Fruit fly (Drosophila melanogaster): ENCODE results near the gene pie.
A peak's percentile ranks its signal among the peaks of the same experiment; 100 is the strongest.

Gene pie

DNA sequence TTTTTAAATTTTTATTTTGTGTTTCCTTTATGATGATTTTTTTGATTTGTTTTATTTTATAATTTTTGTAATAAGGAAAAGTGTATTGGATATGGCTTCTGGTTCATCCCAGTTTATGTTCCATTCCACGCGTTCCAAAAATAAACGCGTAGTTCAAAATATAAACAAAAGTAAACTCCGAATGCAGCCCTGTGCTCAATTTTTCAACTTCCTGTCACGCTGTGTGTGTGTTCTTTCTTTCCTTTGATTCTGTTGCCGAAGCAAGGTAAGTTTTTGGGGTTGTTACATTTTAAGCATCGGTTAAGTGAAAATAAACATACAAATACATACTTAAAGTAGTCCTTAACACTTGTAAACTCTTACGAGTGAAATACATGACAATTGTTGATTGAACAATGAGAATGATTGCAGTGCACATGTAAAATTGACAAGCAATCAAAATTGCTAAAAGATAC, 14.4 kb downstream of the pie start, which contains the start of the genes Ip259 and RpS27A (continued):
- TF ChIP-seq CG6689 (GFP tag; IDR thresholded peaks at IDR 0.05): peak; percentile 59
- peak in 1 of 2 experiments; percentile 38 for TF ChIP-seq Hr51 (GFP tag; optimal IDR thresholded peaks at IDR 0.05)
- peak; percentile 43 for TF ChIP-seq disco-r (GFP tag; optimal IDR thresholded peaks at IDR 0.05)
- TF ChIP-seq CG11093 (GFP tag; IDR thresholded peaks at IDR 0.05): no peak
- peak; percentile 87 for TF ChIP-seq vvl (GFP tag; IDR thresholded peaks at IDR 0.05)
- no peak for TF ChIP-seq CG16813 (GFP tag; IDR thresholded peaks at IDR 0.05; ENCODE audit: partially characterized antibody)
- TF ChIP-seq CG4404 (GFP tag; IDR thresholded peaks at IDR 0.05): no peak
- TF ChIP-seq Sin3A (optimal IDR thresholded peaks at IDR 0.05): no peak
- TF ChIP-seq chn (GFP tag; optimal IDR thresholded peaks at IDR 0.05): peak; percentile 37
- peak; percentile 96 for TF ChIP-seq CG17802 (tag; optimal IDR thresholded peaks at IDR 0.05)
- peak; percentile 98 for TF ChIP-seq CG1024 (GFP tag; IDR thresholded peaks at IDR 0.05)
- TF ChIP-seq CG12219 (GFP tag; optimal IDR thresholded peaks at IDR 0.05): peak; percentile 56
- TF ChIP-seq CG6791 (GFP tag; IDR thresholded peaks at IDR 0.05; ENCODE audit: partially characterized antibody): no peak
- TF ChIP-seq CG10147 (GFP tag; optimal IDR thresholded peaks at IDR 0.05): peak; percentile 66
- no peak for TF ChIP-seq CG14965 (GFP tag; optimal IDR thresholded peaks at IDR 0.05; ENCODE audit: borderline replicate concordance)
- TF ChIP-seq odd (GFP tag; optimal IDR thresholded peaks at IDR 0.05): peak; percentile 65
- TF ChIP-seq ATbp (GFP tag; optimal IDR thresholded peaks at IDR 0.05): no peak
- TF ChIP-seq CG2120 (GFP tag; optimal IDR thresholded peaks at IDR 0.05): peak; percentile 56
- peak; percentile 50 for TF ChIP-seq pho (GFP tag; optimal IDR thresholded peaks at IDR 0.05)
- TF ChIP-seq CG6254 (GFP tag; optimal IDR thresholded peaks at IDR 0.05): peak; percentile 18
- TF ChIP-seq CG18262 (tag; optimal IDR thresholded peaks at IDR 0.05): peak; percentile 54
- TF ChIP-seq CG12769 (tag; optimal IDR thresholded peaks at IDR 0.05): no peak
- TF ChIP-seq Eip74EF (GFP tag; optimal IDR thresholded peaks at IDR 0.05): peak in 1 of 2 experiments; percentile 64
- peak; percentile 21 for TF ChIP-seq salm (tag; optimal IDR thresholded peaks at IDR 0.05)
- peak; percentile 61 for TF ChIP-seq croc (GFP tag; conservative IDR thresholded peaks at IDR 0.05)
- peak; percentile 56 for TF ChIP-seq CG30403 (GFP tag; optimal IDR thresholded peaks at IDR 0.05)
- TF ChIP-seq exex (tag; optimal IDR thresholded peaks at IDR 0.05): no peak
- peak; percentile 87 for TF ChIP-seq CG17328 (GFP tag; IDR thresholded peaks at IDR 0.05)
- peak; percentile 79 for TF ChIP-seq CG4707 (GFP tag; optimal IDR thresholded peaks at IDR 0.05)
- no peak for TF ChIP-seq CG15269 (tag; optimal IDR thresholded peaks at IDR 0.05)
- TF ChIP-seq p53 (GFP tag; optimal IDR thresholded peaks at IDR 0.05): peak; percentile 62
- no peak; the same call in 1 of the 2 replicates for TF ChIP-seq peb (GFP tag; IDR thresholded peaks at IDR 0.05)
- TF ChIP-seq jigr1 (GFP tag; IDR thresholded peaks at IDR 0.05): no peak
- peak; percentile 80 for TF ChIP-seq CG10209 (GFP tag; optimal IDR thresholded peaks at IDR 0.05)
- TF ChIP-seq eyg (GFP tag; optimal IDR thresholded peaks at IDR 0.05): peak; percentile 41
- no peak for TF ChIP-seq ftz-f1 (GFP tag; optimal IDR thresholded peaks at IDR 0.05)
- peak; percentile 81 for TF ChIP-seq CG3281 (GFP tag; optimal IDR thresholded peaks at IDR 0.05)
- TF ChIP-seq H15 (GFP tag; IDR thresholded peaks at IDR 0.05): peak; percentile 71
- TF ChIP-seq dmrt11E (tag; optimal IDR thresholded peaks at IDR 0.05): peak; percentile 71
- TF ChIP-seq Dek (tag; optimal IDR thresholded peaks at IDR 0.05): no peak
- peak; percentile 29 for TF ChIP-seq CG9797 (GFP tag; optimal IDR thresholded peaks at IDR 0.05)
- peak; percentile 69 for TF ChIP-seq CG15011 (GFP tag; optimal IDR thresholded peaks at IDR 0.05)
- TF ChIP-seq CG8924 (tag; optimal IDR thresholded peaks at IDR 0.05): peak; percentile 61
- no peak for TF ChIP-seq sc (optimal IDR thresholded peaks at IDR 0.05)
- TF ChIP-seq sc (GFP tag; optimal IDR thresholded peaks at IDR 0.05): peak; percentile 59
- TF ChIP-seq Sox100B (GFP tag; optimal IDR thresholded peaks at IDR 0.05): peak; percentile 66
- peak; percentile 84 for TF ChIP-seq wek (GFP tag; optimal IDR thresholded peaks at IDR 0.05)
- TF ChIP-seq C15 (GFP tag; IDR thresholded peaks at IDR 0.05): peak; percentile 65; the same call in 2 of the 3 replicates
- TF ChIP-seq CG11456 (GFP tag; IDR thresholded peaks at IDR 0.05): no peak; the same call in 1 of the 3 replicates
- peak; percentile 86 for TF ChIP-seq sens-2 (GFP tag; IDR thresholded peaks at IDR 0.05)
